Worm (Caenorhabditis elegans): ENCODE results near the gene del-2.

Gene del-2

ce11 chrIV:9668103-9668672 lies 26.4 kb upstream of the del-2 start:
- peak; percentile 79 for TF ChIP-seq pha-4 (tag; optimal IDR thresholded peaks at IDR 0.05)
- peak; percentile 46 for TF ChIP-seq nhr-80 (tag; optimal IDR thresholded peaks at IDR 0.05)
- TF ChIP-seq mxl-1 (tag; optimal IDR thresholded peaks at IDR 0.05), result no peak
- TF ChIP-seq lin-35 (GFP tag; optimal IDR thresholded peaks at IDR 0.05), result peak in 1 of 3 experiments; percentile 18
- TF ChIP-seq attf-3 (GFP tag; conservative IDR thresholded peaks at IDR 0.05), result no peak
- no peak for TF ChIP-seq madf-8 (GFP tag; conservative IDR thresholded peaks at IDR 0.05)
- TF ChIP-seq ceh-40 (GFP tag; IDR thresholded peaks at IDR 0.05), result no peak
- no peak for TF ChIP-seq F10E7.11 (tag; optimal IDR thresholded peaks at IDR 0.05)
- TF ChIP-seq B0261.1 (tag; optimal IDR thresholded peaks at IDR 0.05), result no peak
- no peak for TF ChIP-seq cebp-1 (GFP tag; IDR thresholded peaks at IDR 0.05)
- peak; percentile 18 for TF ChIP-seq cebp-1 (tag; optimal IDR thresholded peaks at IDR 0.05)
- TF ChIP-seq fkh-3 (tag; optimal IDR thresholded peaks at IDR 0.05), result no peak

- TF ChIP-seq nhr-90 (tag; optimal IDR thresholded peaks at IDR 0.05), result no peak
- no peak for TF ChIP-seq ZK185.1 (tag; optimal IDR thresholded peaks at IDR 0.05; ENCODE audit: poor library complexity, severe bottlenecking)
- no peak for TF ChIP-seq cebp-1 (GFP tag; IDR thresholded peaks at IDR 0.05)
- no peak for TF ChIP-seq cebp-1 (tag; optimal IDR thresholded peaks at IDR 0.05)
- TF ChIP-seq akir-1 (GFP tag; optimal IDR thresholded peaks at IDR 0.05), result no peak
- no peak for TF ChIP-seq D2030.7 (GFP tag; IDR thresholded peaks at IDR 0.05)
- TF ChIP-seq let-607 (tag; optimal IDR thresholded peaks at IDR 0.05), result no peak
- no peak for TF ChIP-seq F39B2.1 (GFP tag; IDR thresholded peaks at IDR 0.05)
- no peak for TF ChIP-seq mcd-1 (GFP tag; IDR thresholded peaks at IDR 0.05)
- TF ChIP-seq gei-17 (GFP tag; optimal IDR thresholded peaks at IDR 0.05), result no peak
- no peak for TF ChIP-seq fkh-3 (tag; optimal IDR thresholded peaks at IDR 0.05)
- no peak for TF ChIP-seq F10E7.11 (tag; optimal IDR thresholded peaks at IDR 0.05)
Measured at ce11 chrIV:9667084-9667483, 25.3 kb upstream of the del-2 start.

ce11 chrIV:9659999-9660398 lies 18.2 kb upstream of the del-2 start:
- TF ChIP-seq hlh-26 (GFP tag; conservative IDR thresholded peaks at IDR 0.05), result no peak
- TF ChIP-seq repo-1 (tag; optimal IDR thresholded peaks at IDR 0.05), result no peak

- no peak for TF ChIP-seq ekl-4 (GFP tag; IDR thresholded peaks at IDR 0.05)
- TF ChIP-seq hmg-1.2 (GFP tag; IDR thresholded peaks at IDR 0.05), result no peak
- TF ChIP-seq die-1 (tag; optimal IDR thresholded peaks at IDR 0.05), result no peak
- no peak for TF ChIP-seq rcor-1 (GFP tag; IDR thresholded peaks at IDR 0.05)
- no peak for TF ChIP-seq cebp-2 (GFP tag; IDR thresholded peaks at IDR 0.05)
- TF ChIP-seq ztf-6 (GFP tag; IDR thresholded peaks at IDR 0.05), result no peak
- TF ChIP-seq dpff-1 (tag; optimal IDR thresholded peaks at IDR 0.05), result no peak
- TF ChIP-seq nfya-1 (tag; optimal IDR thresholded peaks at IDR 0.05; ENCODE audit: borderline replicate concordance, insufficient read depth), result no peak
- TF ChIP-seq tbx-9 (tag; optimal IDR thresholded peaks at IDR 0.05; ENCODE audit: borderline replicate concordance), result no peak
- no peak for TF ChIP-seq egl-44 (GFP tag; IDR thresholded peaks at IDR 0.05)
- no peak for TF ChIP-seq lin-26 (GFP tag; IDR thresholded peaks at IDR 0.05)
- no peak for TF ChIP-seq K11D2.4 (GFP tag; IDR thresholded peaks at IDR 0.05)
- TF ChIP-seq dpl-1 (GFP tag; optimal IDR thresholded peaks at IDR 0.05), result no peak
- no peak for TF ChIP-seq dox-1 (GFP tag; IDR thresholded peaks at IDR 0.05)
Measured at ce11 chrIV:9657753-9658152, 15.9 kb upstream of the del-2 start, which contains the start of gene acc-1. Gene acc-1, plus strand, starts transcription at chrIV:9658053.
